Worm (Caenorhabditis elegans): ENCODE results near the gene F41B4.3.

Gene F41B4.3

ce11 chrX:6840670-6841308, 4.9 kb upstream of the F41B4.3 start, which contains the start of the genes glr-6 and asg-2 (continued):
- peak; percentile 35 for TF ChIP-seq ceh-16 (tag; optimal IDR thresholded peaks at IDR 0.05)
- TF ChIP-seq ztf-11 (tag; optimal IDR thresholded peaks at IDR 0.05): no peak
- no peak for TF ChIP-seq elt-1 (tag; optimal IDR thresholded peaks at IDR 0.05)
- peak; percentile 84 for TF ChIP-seq sma-3 (GFP tag; optimal IDR thresholded peaks at IDR 0.05)
- no peak for TF ChIP-seq nhr-10 (tag; optimal IDR thresholded peaks at IDR 0.05)
- no peak for TF ChIP-seq mab-5 (tag; optimal IDR thresholded peaks at IDR 0.05)
- no peak for TF ChIP-seq mdl-1 (tag; optimal IDR thresholded peaks at IDR 0.05)
- no peak for TF ChIP-seq mbf-1 (tag; optimal IDR thresholded peaks at IDR 0.05)
- no peak for TF ChIP-seq nhr-237 (tag; optimal IDR thresholded peaks at IDR 0.05)
- TF ChIP-seq nhr-6 (tag; optimal IDR thresholded peaks at IDR 0.05): peak; percentile 74
- TF ChIP-seq crh-2 (tag; optimal IDR thresholded peaks at IDR 0.05): peak; percentile 90
- TF ChIP-seq unc-39 (tag; optimal IDR thresholded peaks at IDR 0.05): no peak
- no peak for TF ChIP-seq dmd-4 (tag; optimal IDR thresholded peaks at IDR 0.05)
- TF ChIP-seq alr-1 (tag; optimal IDR thresholded peaks at IDR 0.05): no peak
- peak; percentile 21 for TF ChIP-seq nhr-77 (tag; optimal IDR thresholded peaks at IDR 0.05)
- no peak for TF ChIP-seq ztf-1 (GFP tag; conservative IDR thresholded peaks at IDR 0.05)
- peak; percentile 81 for TF ChIP-seq nhr-21 (tag; optimal IDR thresholded peaks at IDR 0.05)
- peak; percentile 63 for TF ChIP-seq snpc-4 (tag; optimal IDR thresholded peaks at IDR 0.05)
- peak; percentile 82 for TF ChIP-seq fos-1 (tag; optimal IDR thresholded peaks at IDR 0.05)
- TF ChIP-seq Y55F3AM.14 (GFP tag; optimal IDR thresholded peaks at IDR 0.05): no peak

ce11 chrX:6835166-6835565, 749 bp downstream of the F41B4.3 start, which contains the start of gene F41B4.2:
TSS of gene F41B4.2 (minus strand) at chrX:6835266.
- TF ChIP-seq mbf-1 (tag; optimal IDR thresholded peaks at IDR 0.05): no peak

- TF ChIP-seq mab-5 (tag; optimal IDR thresholded peaks at IDR 0.05): no peak
- no peak for TF ChIP-seq gmeb-1 (tag; optimal IDR thresholded peaks at IDR 0.05)
- TF ChIP-seq nhr-237 (tag; optimal IDR thresholded peaks at IDR 0.05): no peak
- no peak for TF ChIP-seq lin-39 (tag; optimal IDR thresholded peaks at IDR 0.05)
- TF ChIP-seq mbf-1 (tag; optimal IDR thresholded peaks at IDR 0.05): no peak
- no peak for TF ChIP-seq ama-1 (optimal IDR thresholded peaks at IDR 0.05)
- TF ChIP-seq ceh-82 (tag; optimal IDR thresholded peaks at IDR 0.05): no peak
- no peak for TF ChIP-seq sma-3 (GFP tag; optimal IDR thresholded peaks at IDR 0.05)
- TF ChIP-seq nhr-6 (tag; optimal IDR thresholded peaks at IDR 0.05): no peak
- TF ChIP-seq unc-62 (GFP tag; optimal IDR thresholded peaks at IDR 0.05): no peak
- TF ChIP-seq snpc-4 (tag; optimal IDR thresholded peaks at IDR 0.05): no peak
- TF ChIP-seq fos-1 (tag; optimal IDR thresholded peaks at IDR 0.05): no peak
- TF ChIP-seq nhr-25 (tag; optimal IDR thresholded peaks at IDR 0.05): no peak
- TF ChIP-seq dmd-4 (tag; optimal IDR thresholded peaks at IDR 0.05): no peak
- TF ChIP-seq sma-9 (GFP tag; optimal IDR thresholded peaks at IDR 0.05): peak; percentile 59
- TF ChIP-seq sma-9 (tag; optimal IDR thresholded peaks at IDR 0.05): no peak
- no peak for TF ChIP-seq elt-1 (tag; optimal IDR thresholded peaks at IDR 0.05)
- TF ChIP-seq peb-1 (tag; optimal IDR thresholded peaks at IDR 0.05): no peak
- no peak for TF ChIP-seq Y55F3AM.14 (GFP tag; optimal IDR thresholded peaks at IDR 0.05)
- TF ChIP-seq ztf-1 (GFP tag; conservative IDR thresholded peaks at IDR 0.05): no peak
- peak; percentile 33 for TF ChIP-seq C34F6.9 (tag; optimal IDR thresholded peaks at IDR 0.05)
- TF ChIP-seq sem-4 (tag; optimal IDR thresholded peaks at IDR 0.05): no peak
- peak; percentile 70 for TF ChIP-seq F13H6.1 (tag; optimal IDR thresholded peaks at IDR 0.05)
- TF ChIP-seq R02D3.7 (tag; optimal IDR thresholded peaks at IDR 0.05): no peak
- TF ChIP-seq nhr-129 (tag; optimal IDR thresholded peaks at IDR 0.05): peak; percentile 53
- TF ChIP-seq lsy-2 (tag; optimal IDR thresholded peaks at IDR 0.05): peak in 1 of 2 experiments; percentile 57
- TF ChIP-seq nhr-11 (tag; optimal IDR thresholded peaks at IDR 0.05): no peak
- TF ChIP-seq lin-11 (tag; optimal IDR thresholded peaks at IDR 0.05): no peak
- peak; percentile 21 for TF ChIP-seq ztf-4 (tag; optimal IDR thresholded peaks at IDR 0.05)
- no peak for TF ChIP-seq nhr-12 (tag; optimal IDR thresholded peaks at IDR 0.05)
- no peak for TF ChIP-seq mdl-1 (tag; optimal IDR thresholded peaks at IDR 0.05)
- TF ChIP-seq nhr-23 (tag; optimal IDR thresholded peaks at IDR 0.05): no peak
- no peak for TF ChIP-seq ztf-11 (tag; optimal IDR thresholded peaks at IDR 0.05)
- no peak for TF ChIP-seq nhr-10 (tag; optimal IDR thresholded peaks at IDR 0.05)
- no peak for TF ChIP-seq elt-3 (tag; optimal IDR thresholded peaks at IDR 0.05)
- TF ChIP-seq ceh-16 (tag; optimal IDR thresholded peaks at IDR 0.05): no peak
- TF ChIP-seq unc-39 (tag; optimal IDR thresholded peaks at IDR 0.05): no peak
- no peak for TF ChIP-seq aly-2 (tag; optimal IDR thresholded peaks at IDR 0.05)
- TF ChIP-seq crh-2 (tag; optimal IDR thresholded peaks at IDR 0.05): no peak
- TF ChIP-seq skn-1 (tag; optimal IDR thresholded peaks at IDR 0.05): no peak
- TF ChIP-seq nhr-21 (tag; optimal IDR thresholded peaks at IDR 0.05): no peak
- TF ChIP-seq zag-1 (tag; optimal IDR thresholded peaks at IDR 0.05): no peak
- no peak for TF ChIP-seq nhr-77 (tag; optimal IDR thresholded peaks at IDR 0.05)
- no peak for TF ChIP-seq egl-27 (tag; optimal IDR thresholded peaks at IDR 0.05)
Observed at ce11 chrX:6825840-6826239, 10.1 kb downstream of the F41B4.3 start, which contains the start of gene F41B4.1. TSS of gene F41B4.1 (minus strand) at chrX:6825862.
